Fruit fly (Drosophila melanogaster) whole organism, prepupa: Measurements from ENCODE around the gene Men-b.
A peak's percentile ranks its signal among the peaks of the same experiment; 100 is the strongest.

ENCODE experiments used
- Blimp-1 ChIP-seq: fragments of 200-800 bp; sonication (Bioruptor generic); optimal IDR thresholded peaks from 3 replicates; lab custom pipeline; 2017; ENCODE audit warnings: missing biosample characterization, missing genetic modification characterization, mild to moderate bottlenecking, moderate library complexity, missing genetic modification reagents
- CG10631 ChIP-seq: fragments of 200-800 bp; sonication (Bioruptor generic); optimal IDR thresholded peaks from 2 replicates; lab custom pipeline; 2016; ENCODE audit warnings: missing biosample characterization, missing genetic modification characterization
- CG10669 ChIP-seq: fragments of 200-800 bp; sonication (Bioruptor generic); optimal IDR thresholded peaks from 3 replicates; lab custom pipeline; 2018; ENCODE audit warnings: missing biosample characterization, mild to moderate bottlenecking, missing genetic modification characterization, moderate library complexity
- CG11294 ChIP-seq: fragments of 200-800 bp; sonication (Bioruptor generic); IDR thresholded peaks from 2 replicates; pipeline ENCODE4 v1.3.6; 2022; ENCODE audit warnings: missing biosample characterization, missing genetic modification characterization
- CG11762 ChIP-seq: fragments of 200-800 bp; sonication (Bioruptor generic); optimal IDR thresholded peaks from 3 replicates; lab custom pipeline; 2016; ENCODE audit warnings: missing biosample characterization, missing genetic modification characterization; ENCODE audit not compliant: insufficient read depth
- CG11902 ChIP-seq: fragments of 200-800 bp; sonication (Bioruptor generic); optimal IDR thresholded peaks from 3 replicates; lab custom pipeline; 2016; ENCODE audit warnings: missing biosample characterization, missing genetic modification characterization
- CG15336 ChIP-seq: fragments of 200-800 bp; sonication (Bioruptor generic); IDR thresholded peaks from 2 replicates; pipeline ENCODE4 v1.3.6; 2022; ENCODE audit warnings: missing biosample characterization, missing genetic modification characterization
- CG1621 ChIP-seq: fragments of 200-800 bp; sonication (Bioruptor generic); optimal IDR thresholded peaks from 3 replicates; lab custom pipeline; 2018; ENCODE audit warnings: missing biosample characterization, mild to moderate bottlenecking, missing genetic modification characterization
- CG16779 ChIP-seq: fragments of 200-800 bp; sonication (Bioruptor generic); optimal IDR thresholded peaks from 3 replicates; lab custom pipeline; 2017; ENCODE audit warnings: missing biosample characterization, mild to moderate bottlenecking, missing genetic modification characterization
- CG31627 ChIP-seq: fragments of 200-800 bp; sonication (Bioruptor generic); optimal IDR thresholded peaks from 3 replicates; lab custom pipeline; 2016; ENCODE audit warnings: missing biosample characterization, missing genetic modification characterization
- CG34406 ChIP-seq: fragments of 200-800 bp; sonication (Bioruptor generic); optimal IDR thresholded peaks from 3 replicates; lab custom pipeline; 2016; ENCODE audit warnings: missing biosample characterization, missing genetic modification characterization
- CG4318 ChIP-seq: fragments of 200-800 bp; sonication (Bioruptor generic); optimal IDR thresholded peaks from 3 replicates; lab custom pipeline; 2017; ENCODE audit warnings: missing biosample characterization, mild to moderate bottlenecking, missing genetic modification characterization
- CG6163 ChIP-seq: fragments of 200-800 bp; sonication (Bioruptor generic); IDR thresholded peaks from 3 replicates; pipeline ENCODE4 v1.3.6; 2022; ENCODE audit warnings: missing biosample characterization, missing genetic modification characterization
- CG6854 ChIP-seq: fragments of 200-800 bp; sonication (Bioruptor generic); optimal IDR thresholded peaks from 2 replicates; lab custom pipeline; 2017; ENCODE audit warnings: missing biosample characterization, mild to moderate bottlenecking, missing genetic modification characterization
- CG8119 ChIP-seq: fragments of 200-800 bp; sonication (Bioruptor generic); IDR thresholded peaks from 3 replicates; pipeline ENCODE4 v1.3.6; 2022; ENCODE audit warnings: missing biosample characterization, missing genetic modification characterization
- CG8319 ChIP-seq: fragments of 200-800 bp; sonication (Bioruptor generic); optimal IDR thresholded peaks from 3 replicates; lab custom pipeline; 2016; ENCODE audit warnings: missing biosample characterization, missing genetic modification characterization
- CG8632 ChIP-seq: fragments of 200-800 bp; sonication (Bioruptor generic); optimal IDR thresholded peaks from 3 replicates; lab custom pipeline; 2016; ENCODE audit warnings: missing biosample characterization, missing genetic modification characterization
- CG9139 ChIP-seq: fragments of 200-800 bp; sonication (Bioruptor generic); optimal IDR thresholded peaks from 3 replicates; lab custom pipeline; 2017; ENCODE audit warnings: missing biosample characterization, mild to moderate bottlenecking, missing genetic modification characterization
- Eip75B ChIP-seq: fragments of 200-800 bp; sonication (Bioruptor generic); optimal IDR thresholded peaks from 3 replicates; lab custom pipeline; 2016; ENCODE audit warnings: missing biosample characterization, missing genetic modification characterization
- Eip78C ChIP-seq: fragments of 200-800 bp; sonication (Bioruptor generic); peaks from one replicate; lab custom pipeline; 2016; ENCODE audit warnings: missing biosample characterization, missing genetic modification characterization
- Hr4 ChIP-seq: fragments of 200-800 bp; sonication (Bioruptor generic); optimal IDR thresholded peaks from 3 replicates; lab custom pipeline; 2016; ENCODE audit warnings: missing biosample characterization, missing genetic modification characterization
- Lpt ChIP-seq: fragments of 200-800 bp; sonication (Bioruptor generic); optimal IDR thresholded peaks from 3 replicates; lab custom pipeline; 2016; ENCODE audit warnings: missing biosample characterization, missing genetic modification characterization
- Met ChIP-seq: fragments of 200-800 bp; sonication (Bioruptor generic); optimal IDR thresholded peaks from 3 replicates; lab custom pipeline; 2016; ENCODE audit warnings: missing biosample characterization, missing genetic modification characterization
- Sox14 ChIP-seq: fragments of 200-800 bp; sonication (Bioruptor generic); optimal IDR thresholded peaks from 3 replicates; lab custom pipeline; 2016; ENCODE audit warnings: missing biosample characterization, missing genetic modification characterization
- Sox15 ChIP-seq: fragments of 200-800 bp; sonication (Bioruptor generic); optimal IDR thresholded peaks from 3 replicates; lab custom pipeline; 2016; ENCODE audit warnings: missing biosample characterization, missing genetic modification characterization
- achi ChIP-seq: fragments of 200-800 bp; sonication (Bioruptor generic); optimal IDR thresholded peaks from 3 replicates; lab custom pipeline; 2016; ENCODE audit warnings: missing biosample characterization, missing genetic modification characterization
- acj6 ChIP-seq: fragments of 200-800 bp; sonication (Bioruptor generic); optimal IDR thresholded peaks from 3 replicates; lab custom pipeline; 2016; ENCODE audit warnings: missing biosample characterization, missing genetic modification characterization
- cyc ChIP-seq: fragments of 200-800 bp; sonication (Bioruptor generic); optimal IDR thresholded peaks from 3 replicates; lab custom pipeline; 2016; ENCODE audit warnings: missing biosample characterization, missing genetic modification characterization
- dsx ChIP-seq: fragments of 200-800 bp; optimal IDR thresholded peaks from 3 replicates; lab custom pipeline; 2019; ENCODE audit warnings: missing biosample characterization, mild to moderate bottlenecking, missing genetic modification characterization, moderate library complexity; ENCODE audit not compliant: poor library complexity, severe bottlenecking
- eg ChIP-seq: fragments of 200-800 bp; sonication (Bioruptor generic); IDR thresholded peaks from 3 replicates; pipeline ENCODE4 v1.3.6; 2022; ENCODE audit warnings: missing biosample characterization, missing genetic modification characterization
- fd59A ChIP-seq: fragments of 200-800 bp; sonication (Bioruptor generic); optimal IDR thresholded peaks from 2 replicates; lab custom pipeline; 2017; ENCODE audit warnings: missing biosample characterization, mild to moderate bottlenecking, missing genetic modification characterization, missing genetic modification reagents
- fkh ChIP-seq: fragments of 200-800 bp; sonication (Bioruptor generic); optimal IDR thresholded peaks from 3 replicates; lab custom pipeline; 2017; ENCODE audit warnings: missing biosample characterization, mild to moderate bottlenecking, missing genetic modification characterization, moderate library complexity
- lz ChIP-seq: fragments of 200-800 bp; sonication (Bioruptor generic); optimal IDR thresholded peaks from 3 replicates; lab custom pipeline; 2016; ENCODE audit warnings: missing biosample characterization, missing genetic modification characterization
- pdm3 ChIP-seq: fragments of 200-800 bp; sonication (Bioruptor generic); optimal IDR thresholded peaks from 3 replicates; lab custom pipeline; 2016; ENCODE audit warnings: missing biosample characterization, missing genetic modification characterization
- salr ChIP-seq, 2 experiments: fragments of 200-800 bp; sonication (Bioruptor generic); optimal IDR thresholded peaks; 3 replicates each; lab custom pipeline; 2016 to 2018; ENCODE audit warnings: missing biosample characterization in 2 of 2, missing genetic modification characterization in 2 of 2, mild to moderate bottlenecking in 1 of 2
- ss ChIP-seq, 2 experiments: fragments of 200-800 bp; sonication (Bioruptor generic); optimal IDR thresholded peaks; 2 replicates in 1 of 2; 3 replicates in 1 of 2; lab custom pipeline; 2017 to 2018; ENCODE audit warnings: mild to moderate bottlenecking in 2 of 2, missing biosample characterization in 2 of 2, missing genetic modification characterization in 2 of 2, moderate library complexity in 1 of 2
- svp ChIP-seq: fragments of 200-800 bp; sonication (Bioruptor generic); peaks from one replicate; lab custom pipeline; 2016; ENCODE audit warnings: missing biosample characterization, missing genetic modification characterization
- topi ChIP-seq: fragments of 200-800 bp; sonication (Bioruptor generic); optimal IDR thresholded peaks from 3 replicates; lab custom pipeline; 2016; ENCODE audit warnings: missing biosample characterization, missing genetic modification characterization

Men-b gene

dm6 chr3R:27153062-27153878 is 1.8 kb downstream of the Men-b start (continued):
- TF ChIP-seq salr (GFP tag; optimal IDR thresholded peaks at IDR 0.05; lab: Kevin White, UChicago) (peak in 1 of 2 experiments; percentile 63), CG31627 (GFP tag; lab: Kevin White, UChicago) (no peak), achi (GFP tag; lab: Kevin White, UChicago) (peak; percentile 38), CG10631 (GFP tag; lab: Kevin White, UChicago) (peak; percentile 29), Sox15 (GFP tag; lab: Kevin White, UChicago) (no peak), topi (GFP tag; lab: Kevin White, UChicago) (no peak), dsx (no peak), eg (GFP tag; lab: Robert Waterston, UW) (no peak), CG4318 (GFP tag; lab: Kevin White, UChicago) (peak; percentile 28)

- TF ChIP-seq CG8319 (GFP tag; lab: Kevin White, UChicago), result no peak
- no peak for TF ChIP-seq pdm3
- TF ChIP-seq CG9139 (GFP tag; lab: Kevin White, UChicago), result no peak
- no peak for TF ChIP-seq fkh
- no peak for TF ChIP-seq Blimp-1 (GFP tag; lab: Kevin White, UChicago)
- no peak for TF ChIP-seq Hr4
- no peak for TF ChIP-seq lz (GFP tag; lab: Kevin White, UChicago)
- TF ChIP-seq svp (GFP tag; lab: Kevin White, UChicago), result no peak
- no peak for TF ChIP-seq CG4318 (GFP tag; lab: Kevin White, UChicago)
- no peak for TF ChIP-seq acj6 (GFP tag; lab: Kevin White, UChicago)
- no peak for TF ChIP-seq CG8632 (GFP tag; lab: Kevin White, UChicago)
- no peak for TF ChIP-seq CG10669
- TF ChIP-seq CG15336 (GFP tag; lab: Robert Waterston, UW), result no peak
- no peak for TF ChIP-seq CG34406 (GFP tag; lab: Kevin White, UChicago)
- TF ChIP-seq Eip75B, result no peak
- no peak for TF ChIP-seq CG6854
- TF ChIP-seq CG11902, result no peak
- TF ChIP-seq ss (GFP tag; optimal IDR thresholded peaks at IDR 0.05; lab: Kevin White, UChicago), result no peak
- TF ChIP-seq cyc (GFP tag; lab: Kevin White, UChicago), result no peak
- TF ChIP-seq Sox15 (GFP tag; lab: Kevin White, UChicago), result no peak
Measured at dm6 chr3R:27154001-27154400, 2.5 kb downstream of the Men-b start.

dm6 chr3R:27157814-27158213 is 6.4 kb downstream of the Men-b start, which contains the start of gene grass:
Gene grass (plus strand): TSS chr3R:27157948.
- TF ChIP-seq Sox15 (GFP tag; lab: Kevin White, UChicago) (no peak), CG11294 (GFP tag; lab: Robert Waterston, UW) (no peak), Eip78C (GFP tag; lab: Kevin White, UChicago) (peak; percentile 5), svp (GFP tag; lab: Kevin White, UChicago) (peak; percentile 86), CG1621 (tag; lab: Kevin White, UChicago) (peak; percentile 30), CG6163 (GFP tag; lab: Robert Waterston, UW) (no peak), CG8119 (GFP tag; lab: Robert Waterston, UW) (no peak), achi (GFP tag; lab: Kevin White, UChicago) (no peak), Eip75B (no peak)

- TF ChIP-seq CG11902 (no peak), fd59A (GFP tag; lab: Kevin White, UChicago) (no peak), Sox14 (GFP tag; lab: Kevin White, UChicago) (no peak), fkh (no peak), CG31627 (GFP tag; lab: Kevin White, UChicago) (no peak), CG11762 (GFP tag; lab: Kevin White, UChicago) (no peak), Lpt (no peak), Met (GFP tag; lab: Kevin White, UChicago) (no peak), CG16779 (tag; lab: Kevin White, UChicago) (no peak), pdm3 (no peak)
Measured at dm6 chr3R:27159870-27160269, 8.4 kb downstream of the Men-b start.
